Fruit fly (Drosophila melanogaster): ENCODE data around the gene RpL37A.

The RpL37A gene

dm6 chr2L:5119640-5120039 is 48.9 kb downstream of the RpL37A start:
- TF ChIP-seq CTCF (optimal IDR thresholded peaks at IDR 0.05) (no peak), CG8478 (optimal IDR thresholded peaks at IDR 0.05) (no peak)
